Fruit fly (Drosophila melanogaster) whole organism: Measurements from ENCODE around the gene Lsm12a.

Experiments used
- CG8478 ChIP-seq: fragments of >200 bp; optimal IDR thresholded peaks from 2 replicates; lab custom pipeline; 2018; ENCODE audit warnings: inconsistent platforms
- Dll ChIP-seq: fragments of >200 bp; optimal IDR thresholded peaks from 2 replicates; lab custom pipeline; 2017
- EcR ChIP-seq, 2 experiments: fragments of >200 bp; optimal IDR thresholded peaks; 2 replicates each; lab custom pipeline; 2017; ENCODE audit warnings: missing biosample characterization in 2 of 2, missing genetic modification characterization in 2 of 2, missing genetic modification reagents in 2 of 2
- pan ChIP-seq: fragments of >200 bp; optimal IDR thresholded peaks from 2 replicates; lab custom pipeline; 2017
- psq ChIP-seq: fragments of >200 bp; optimal IDR thresholded peaks from 2 replicates; lab custom pipeline; 2017
- usp ChIP-seq: fragments of >200 bp; optimal IDR thresholded peaks from 2 replicates; lab custom pipeline; 2017; ENCODE audit warnings: missing biosample characterization, missing genetic modification characterization, mixed read lengths

Gene Lsm12a

DNA sequence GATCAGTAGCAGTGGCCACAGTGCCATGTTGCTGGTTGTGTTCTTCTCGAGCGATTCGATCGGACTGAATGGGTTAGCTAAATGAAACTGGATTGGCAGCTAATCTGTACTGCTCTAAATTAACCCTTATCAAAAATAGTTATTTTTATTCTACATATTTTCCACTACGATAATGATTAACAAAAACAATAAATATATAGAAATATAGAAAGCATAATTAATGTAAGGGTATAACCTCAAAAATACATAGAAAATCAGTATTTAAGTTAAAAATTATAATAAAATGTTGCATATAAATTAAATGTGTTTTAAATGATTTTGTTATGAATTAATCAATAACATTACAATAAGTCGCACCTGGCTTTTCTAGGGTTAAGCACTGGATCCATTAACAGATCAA, 13.0 kb downstream of the Lsm12a start, which contains the start of gene Cyp311a1:
Cyp311a1 (minus strand) TSS at position 66 of the 400 bp plus-strand sequence.
- TF ChIP-seq usp (no peak), EcR (GFP tag; optimal IDR thresholded peaks at IDR 0.05; lab: Kevin White, UChicago) (no peak), psq (lab: Kevin White, UChicago) (no peak), pan (no peak), Dll (lab: Kevin White, UChicago) (no peak), CG8478 (lab: Kevin White, UChicago) (no peak)

DNA sequence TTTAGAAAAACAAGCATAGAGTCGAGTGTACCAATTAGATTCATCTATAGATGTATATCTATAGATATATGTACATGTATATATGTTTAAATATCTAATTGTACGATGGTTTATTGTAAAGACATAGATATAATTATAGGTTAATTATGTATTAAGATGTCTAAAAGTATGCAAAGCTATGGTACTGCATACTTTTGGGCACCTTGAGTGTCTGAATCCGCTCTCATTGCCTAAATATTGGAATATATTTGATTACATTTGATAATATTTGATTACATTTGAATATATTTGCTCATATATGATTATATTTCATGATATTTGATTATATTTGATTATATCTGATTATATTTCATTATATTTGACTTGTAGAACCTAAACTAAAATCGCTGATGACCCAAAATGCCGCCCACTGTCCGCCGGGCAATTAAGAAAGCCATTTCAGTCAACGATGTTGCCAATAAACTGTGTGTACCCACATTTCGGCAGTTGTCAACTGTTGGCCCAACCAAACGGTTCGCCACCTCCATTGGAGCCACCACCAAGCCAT, 13.8 kb downstream of the Lsm12a start, which contains the start of gene Cyp318a1:
Cyp318a1 (plus strand) TSS at position 497 of the 547 bp plus-strand sequence.
- TF ChIP-seq usp (no peak), psq (lab: Kevin White, UChicago) (no peak), pan (no peak), Dll (lab: Kevin White, UChicago) (no peak), CG8478 (lab: Kevin White, UChicago) (no peak), EcR (GFP tag; optimal IDR thresholded peaks at IDR 0.05; lab: Kevin White, UChicago) (no peak)

- TF ChIP-seq usp = no peak
- TF ChIP-seq psq (lab: Kevin White, UChicago) = no peak
- no peak for TF ChIP-seq Dll (lab: Kevin White, UChicago)
Observed at dm6 chrX:12034713-12035112, 16.3 kb downstream of the Lsm12a start.

dm6 chrX:12035207-12035606, 16.8 kb downstream of the Lsm12a start:
- no peak for TF ChIP-seq usp
- no peak for TF ChIP-seq pan
- TF ChIP-seq psq (lab: Kevin White, UChicago) = no peak
- TF ChIP-seq Dll (lab: Kevin White, UChicago) = no peak
- no peak for TF ChIP-seq EcR (GFP tag; optimal IDR thresholded peaks at IDR 0.05; lab: Kevin White, UChicago)
- TF ChIP-seq CG8478 (lab: Kevin White, UChicago) = no peak

DNA sequence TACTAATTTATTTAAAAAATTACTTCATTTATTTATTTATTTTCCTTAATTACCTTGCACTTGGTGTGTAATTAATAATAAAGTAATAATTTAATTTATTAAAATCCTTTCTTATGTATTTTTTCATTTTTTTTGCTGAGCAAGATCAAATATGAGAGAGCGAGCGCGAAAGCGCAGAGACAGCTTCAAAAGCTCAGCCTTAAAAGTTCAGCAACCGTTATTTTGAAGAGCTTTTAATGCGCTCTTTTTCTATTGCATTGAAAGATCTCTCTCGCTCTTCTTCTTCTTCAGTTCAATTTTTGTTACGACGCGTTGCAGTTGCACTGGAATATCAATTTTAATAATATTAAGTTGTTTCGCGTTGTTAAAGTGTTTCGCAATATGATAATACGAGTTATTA, 25.0 kb downstream of the Lsm12a start, which contains the start of gene Ten-a:
Ten-a (plus strand) TSS at position 301 of the 400 bp plus-strand sequence.
- TF ChIP-seq psq (lab: Kevin White, UChicago) = no peak
- no peak for TF ChIP-seq pan
- TF ChIP-seq usp = no peak
- no peak for TF ChIP-seq Dll (lab: Kevin White, UChicago)
- no peak for TF ChIP-seq EcR (GFP tag; optimal IDR thresholded peaks at IDR 0.05; lab: Kevin White, UChicago)
- no peak for TF ChIP-seq CG8478 (lab: Kevin White, UChicago)

- TF ChIP-seq usp (no peak), CG8478 (lab: Kevin White, UChicago) (no peak), Dll (lab: Kevin White, UChicago) (no peak), pan (no peak), EcR (GFP tag; optimal IDR thresholded peaks at IDR 0.05; lab: Kevin White, UChicago) (no peak), psq (lab: Kevin White, UChicago) (no peak)
Observed at dm6 chrX:12050292-12050691, 31.9 kb downstream of the Lsm12a start.

dm6 chrX:12056535-12056934, 38.1 kb downstream of the Lsm12a start, which contains the start of gene Uch-L5R:
Gene Uch-L5R, minus strand, starts transcription at chrX:12056635.
- TF ChIP-seq CG8478 (lab: Kevin White, UChicago) (no peak), pan (no peak), Dll (lab: Kevin White, UChicago) (no peak)

- TF ChIP-seq usp (no peak), EcR (GFP tag; optimal IDR thresholded peaks at IDR 0.05; lab: Kevin White, UChicago) (no peak), pan (no peak), Dll (lab: Kevin White, UChicago) (no peak), psq (lab: Kevin White, UChicago) (no peak)
Observed at dm6 chrX:12059495-12059894, 41.1 kb downstream of the Lsm12a start, which contains the start of gene Muc11A. Gene Muc11A, plus strand, starts transcription at chrX:12059795.

DNA sequence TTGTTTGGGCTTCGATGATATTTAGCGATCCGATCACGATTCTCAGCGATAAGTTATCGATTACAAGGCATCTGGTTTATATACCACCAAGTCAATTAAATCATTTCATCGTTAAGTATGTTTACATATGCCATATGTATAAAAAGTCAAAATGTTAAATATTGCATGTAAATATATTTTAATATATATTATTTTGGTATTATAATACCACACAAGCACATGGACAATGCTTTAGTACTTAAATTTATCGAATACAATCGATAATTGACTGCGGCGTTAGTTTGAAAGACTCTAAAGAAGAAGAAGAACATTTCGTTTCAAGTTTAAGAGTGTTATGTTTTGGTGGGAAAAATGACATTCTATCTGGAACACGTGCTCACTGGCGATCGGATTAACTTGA, 51.7 kb downstream of the Lsm12a start, which contains the start of gene CG34323:
CG34323 (plus strand) TSS at position 301 of the 400 bp plus-strand sequence.
- TF ChIP-seq CG8478 (lab: Kevin White, UChicago) (no peak), pan (no peak), Dll (lab: Kevin White, UChicago) (no peak), usp (no peak), EcR (GFP tag; optimal IDR thresholded peaks at IDR 0.05; lab: Kevin White, UChicago) (no peak), psq (lab: Kevin White, UChicago) (no peak)
